Fruit fly (Drosophila melanogaster): ENCODE measurements around the gene CG31206.
A peak's percentile ranks its signal among the peaks of the same experiment; 100 is the strongest.

CG31206 gene

dm6 chr3R:20058960-20059359 is 48.8 kb downstream of the CG31206 start (continued):
- no peak for TF ChIP-seq CG32772 (GFP tag; IDR thresholded peaks at IDR 0.05)
- no peak for TF ChIP-seq Dbx (GFP tag; IDR thresholded peaks at IDR 0.05)
- TF ChIP-seq Spps (tag; optimal IDR thresholded peaks at IDR 0.05): no peak
- TF ChIP-seq Sox100B (GFP tag; optimal IDR thresholded peaks at IDR 0.05): no peak
- TF ChIP-seq dmrt11E (tag; optimal IDR thresholded peaks at IDR 0.05): no peak
- no peak for TF ChIP-seq CG7928 (GFP tag; optimal IDR thresholded peaks at IDR 0.05)
- TF ChIP-seq usp (GFP tag; optimal IDR thresholded peaks at IDR 0.05): no peak
- no peak for TF ChIP-seq odd (GFP tag; optimal IDR thresholded peaks at IDR 0.05)
- no peak for TF ChIP-seq slp2 (GFP tag; optimal IDR thresholded peaks at IDR 0.05)
- TF ChIP-seq pan (optimal IDR thresholded peaks at IDR 0.05): no peak
- no peak for TF ChIP-seq pan (GFP tag; optimal IDR thresholded peaks at IDR 0.05 in 1 of 2, IDR thresholded peaks at IDR 0.05 in 1 of 2)
- TF ChIP-seq ATbp (GFP tag; optimal IDR thresholded peaks at IDR 0.05): no peak
- no peak for TF ChIP-seq CG8478 (optimal IDR thresholded peaks at IDR 0.05)
- no peak for TF ChIP-seq Ada2b (GFP tag; IDR thresholded peaks at IDR 0.05)
- TF ChIP-seq Lhr (GFP tag; optimal IDR thresholded peaks at IDR 0.05): no peak

DNA sequence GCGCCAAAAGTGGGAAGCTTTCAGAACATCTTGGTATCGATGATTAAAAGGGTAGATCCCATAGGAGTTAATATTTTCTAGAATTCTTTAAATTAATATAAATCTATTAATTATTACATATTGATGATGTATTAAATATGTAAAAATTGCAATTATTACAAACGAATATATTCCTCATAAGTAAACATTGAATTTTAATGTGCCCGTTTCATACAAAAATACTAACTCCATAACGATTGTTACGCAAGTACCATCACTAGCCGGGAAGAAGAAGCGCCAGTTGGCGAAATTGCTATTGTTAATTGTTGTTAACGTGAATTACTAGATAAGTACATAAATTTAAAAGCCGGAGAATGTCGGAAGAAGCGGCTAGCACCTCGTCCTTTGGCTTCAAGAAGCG is 50.3 kb downstream of the CG31206 start, which contains the start of gene mdlc:
Gene mdlc (plus strand): TSS at position 248 of the 400 bp plus-strand sequence.
- no peak for TF ChIP-seq CG7372 (GFP tag; IDR thresholded peaks at IDR 0.05)
- no peak for TF ChIP-seq CG32767 (GFP tag; IDR thresholded peaks at IDR 0.05)
- TF ChIP-seq Abd-B (GFP tag; optimal IDR thresholded peaks at IDR 0.05): peak; percentile 69
- no peak for TF ChIP-seq Atf3 (GFP tag; optimal IDR thresholded peaks at IDR 0.05)
- TF ChIP-seq CG34422 (GFP tag; IDR thresholded peaks at IDR 0.05): peak; percentile 78; the same call in 1 of the 3 replicates
- no peak for TF ChIP-seq nerfin-1 (tag; optimal IDR thresholded peaks at IDR 0.05)
- TF ChIP-seq CG6689 (GFP tag; IDR thresholded peaks at IDR 0.05): no peak
- TF ChIP-seq kah (GFP tag; optimal IDR thresholded peaks at IDR 0.05): no peak
- TF ChIP-seq CG31224 (GFP tag; IDR thresholded peaks at IDR 0.05): no peak
- no peak for TF ChIP-seq CG1233 (GFP tag; optimal IDR thresholded peaks at IDR 0.05)
- no peak for TF ChIP-seq CG10543 (GFP tag; optimal IDR thresholded peaks at IDR 0.05)
- no peak for TF ChIP-seq lilli (GFP tag; optimal IDR thresholded peaks at IDR 0.05)
- TF ChIP-seq Lim3 (GFP tag; IDR thresholded peaks at IDR 0.05): no peak
- no peak for TF ChIP-seq ttk (GFP tag; IDR thresholded peaks at IDR 0.05)
- no peak for TF ChIP-seq CG2199 (GFP tag; IDR thresholded peaks at IDR 0.05)
- no peak for TF ChIP-seq Mes4 (GFP tag; optimal IDR thresholded peaks at IDR 0.05)
- TF ChIP-seq Hsf (GFP tag; optimal IDR thresholded peaks at IDR 0.05): no peak
- no peak for TF ChIP-seq CG9876 (GFP tag; optimal IDR thresholded peaks at IDR 0.05)
- TF ChIP-seq Trl (optimal IDR thresholded peaks at IDR 0.05): no peak
- no peak for TF ChIP-seq Trl (GFP tag; optimal IDR thresholded peaks at IDR 0.05)
- no peak for TF ChIP-seq sc (optimal IDR thresholded peaks at IDR 0.05)
- TF ChIP-seq sc (GFP tag; optimal IDR thresholded peaks at IDR 0.05): no peak
- TF ChIP-seq CG6854 (GFP tag; optimal IDR thresholded peaks at IDR 0.05): no peak
- no peak for TF ChIP-seq HLHmδ (GFP tag; optimal IDR thresholded peaks at IDR 0.05)
- no peak for TF ChIP-seq CG3281 (GFP tag; optimal IDR thresholded peaks at IDR 0.05)
- no peak for TF ChIP-seq Eip74EF (GFP tag; optimal IDR thresholded peaks at IDR 0.05)
- TF ChIP-seq CG42726 (GFP tag; IDR thresholded peaks at IDR 0.05; ENCODE audit: partially characterized antibody): no peak
- no peak for TF ChIP-seq Side (GFP tag; optimal IDR thresholded peaks at IDR 0.05)
- 0 out of 3 replicates have a peak, but pooled peaks have one; percentile 31 for TF ChIP-seq Opbp (GFP tag; IDR thresholded peaks at IDR 0.05; ENCODE audit: partially characterized antibody)
- no peak for TF ChIP-seq CG4730 (GFP tag; IDR thresholded peaks at IDR 0.05)
- no peak for TF ChIP-seq YL-1 (GFP tag; optimal IDR thresholded peaks at IDR 0.05)
- TF ChIP-seq jigr1 (GFP tag; IDR thresholded peaks at IDR 0.05): no peak
- TF ChIP-seq grn (GFP tag; optimal IDR thresholded peaks at IDR 0.05): no peak
- TF ChIP-seq CG16863 (GFP tag; optimal IDR thresholded peaks at IDR 0.05): no peak
- TF ChIP-seq maf-S (GFP tag; optimal IDR thresholded peaks at IDR 0.05): no peak
- TF ChIP-seq CG12299 (tag; optimal IDR thresholded peaks at IDR 0.05): no peak
- TF ChIP-seq Meics (GFP tag; optimal IDR thresholded peaks at IDR 0.05): no peak
- no peak for TF ChIP-seq pnt (GFP tag; optimal IDR thresholded peaks at IDR 0.05)
